Worm (Caenorhabditis elegans): ENCODE data around the gene F46B6.9.

- TF ChIP-seq dao-5 (tag; optimal IDR thresholded peaks at IDR 0.05) = no peak
- TF ChIP-seq him-1 (tag; optimal IDR thresholded peaks at IDR 0.05) = no peak
Observed at ce11 chrV:9771311-9771710, 25.4 kb upstream of the F46B6.9 start.
